Fruit fly (Drosophila melanogaster) whole organism, prepupa: ENCODE measurements around the gene RpL13A.

Experiments used
- CG10631 ChIP-seq: fragments of 200-800 bp; sonication (Bioruptor generic); optimal IDR thresholded peaks from 2 replicates; lab custom pipeline; 2016; ENCODE audit warnings: missing biosample characterization, missing genetic modification characterization
- CG10669 ChIP-seq: fragments of 200-800 bp; sonication (Bioruptor generic); optimal IDR thresholded peaks from 3 replicates; lab custom pipeline; 2018; ENCODE audit warnings: missing biosample characterization, mild to moderate bottlenecking, missing genetic modification characterization, moderate library complexity
- CG11294 ChIP-seq: fragments of 200-800 bp; sonication (Bioruptor generic); IDR thresholded peaks from 2 replicates; pipeline ENCODE4 v1.3.6; 2022; ENCODE audit warnings: missing biosample characterization, missing genetic modification characterization
- CG11902 ChIP-seq: fragments of 200-800 bp; sonication (Bioruptor generic); optimal IDR thresholded peaks from 3 replicates; lab custom pipeline; 2016; ENCODE audit warnings: missing biosample characterization, missing genetic modification characterization
- CG15336 ChIP-seq: fragments of 200-800 bp; sonication (Bioruptor generic); IDR thresholded peaks from 2 replicates; pipeline ENCODE4 v1.3.6; 2022; ENCODE audit warnings: missing biosample characterization, missing genetic modification characterization
- CG1621 ChIP-seq: fragments of 200-800 bp; sonication (Bioruptor generic); optimal IDR thresholded peaks from 3 replicates; lab custom pipeline; 2018; ENCODE audit warnings: missing biosample characterization, mild to moderate bottlenecking, missing genetic modification characterization
- CG16779 ChIP-seq: fragments of 200-800 bp; sonication (Bioruptor generic); optimal IDR thresholded peaks from 3 replicates; lab custom pipeline; 2017; ENCODE audit warnings: missing biosample characterization, mild to moderate bottlenecking, missing genetic modification characterization
- CG3032 ChIP-seq: fragments of 200-800 bp; optimal IDR thresholded peaks from 2 replicates; lab custom pipeline; 2019; ENCODE audit warnings: missing biosample characterization, mild to moderate bottlenecking, missing genetic modification characterization, moderate library complexity
- CG32006 ChIP-seq: fragments of 200-800 bp; sonication (Bioruptor generic); optimal IDR thresholded peaks from 3 replicates; lab custom pipeline; 2017; ENCODE audit warnings: missing biosample characterization, mild to moderate bottlenecking, missing genetic modification characterization
- CG3919 ChIP-seq: fragments of 200-800 bp; sonication (Bioruptor generic); optimal IDR thresholded peaks from 3 replicates; lab custom pipeline; 2016; ENCODE audit warnings: missing biosample characterization, missing genetic modification characterization
- CG6163 ChIP-seq: fragments of 200-800 bp; sonication (Bioruptor generic); IDR thresholded peaks from 3 replicates; pipeline ENCODE4 v1.3.6; 2022; ENCODE audit warnings: missing biosample characterization, missing genetic modification characterization
- CG6276 ChIP-seq: fragments of 200-800 bp; sonication (Bioruptor generic); optimal IDR thresholded peaks from 2 replicates; lab custom pipeline; 2017; ENCODE audit warnings: missing biosample characterization, mild to moderate bottlenecking, missing genetic modification characterization
- CG6792 ChIP-seq: fragments of 200-800 bp; sonication (Bioruptor generic); optimal IDR thresholded peaks from 3 replicates; lab custom pipeline; 2016; ENCODE audit warnings: missing biosample characterization, missing genetic modification characterization
- CG6808 ChIP-seq: fragments of 200-800 bp; sonication (Bioruptor generic); optimal IDR thresholded peaks from 3 replicates; lab custom pipeline; 2017; ENCODE audit warnings: missing biosample characterization, missing genetic modification characterization, mild to moderate bottlenecking, moderate library complexity, missing genetic modification reagents
- CG7368 ChIP-seq: fragments of 200-800 bp; sonication (Bioruptor generic); optimal IDR thresholded peaks from 3 replicates; lab custom pipeline; 2016; ENCODE audit warnings: missing biosample characterization, missing genetic modification characterization
- CG8119 ChIP-seq: fragments of 200-800 bp; sonication (Bioruptor generic); IDR thresholded peaks from 3 replicates; pipeline ENCODE4 v1.3.6; 2022; ENCODE audit warnings: missing biosample characterization, missing genetic modification characterization
- CG8632 ChIP-seq: fragments of 200-800 bp; sonication (Bioruptor generic); optimal IDR thresholded peaks from 3 replicates; lab custom pipeline; 2016; ENCODE audit warnings: missing biosample characterization, missing genetic modification characterization
- Eip78C ChIP-seq: fragments of 200-800 bp; sonication (Bioruptor generic); peaks from one replicate; lab custom pipeline; 2016; ENCODE audit warnings: missing biosample characterization, missing genetic modification characterization
- Ets21C ChIP-seq: fragments of 200-800 bp; sonication (Bioruptor generic); optimal IDR thresholded peaks from 3 replicates; lab custom pipeline; 2016; ENCODE audit warnings: missing biosample characterization, missing genetic modification characterization
- Hr39 ChIP-seq: fragments of 200-800 bp; sonication (Bioruptor generic); optimal IDR thresholded peaks from 2 replicates; lab custom pipeline; 2016; ENCODE audit warnings: missing biosample characterization, missing genetic modification characterization
- Hr4 ChIP-seq: fragments of 200-800 bp; sonication (Bioruptor generic); optimal IDR thresholded peaks from 3 replicates; lab custom pipeline; 2016; ENCODE audit warnings: missing biosample characterization, missing genetic modification characterization
- Lpt ChIP-seq: fragments of 200-800 bp; sonication (Bioruptor generic); optimal IDR thresholded peaks from 3 replicates; lab custom pipeline; 2016; ENCODE audit warnings: missing biosample characterization, missing genetic modification characterization
- Met ChIP-seq: fragments of 200-800 bp; sonication (Bioruptor generic); optimal IDR thresholded peaks from 3 replicates; lab custom pipeline; 2016; ENCODE audit warnings: missing biosample characterization, missing genetic modification characterization
- Smox ChIP-seq: fragments of 200-800 bp; sonication (Bioruptor generic); optimal IDR thresholded peaks from 3 replicates; lab custom pipeline; 2016; ENCODE audit warnings: missing biosample characterization, missing genetic modification characterization
- Sox102F ChIP-seq: fragments of 200-800 bp; sonication (Bioruptor generic); optimal IDR thresholded peaks from 2 replicates; lab custom pipeline; 2016; ENCODE audit warnings: missing biosample characterization, mild to moderate bottlenecking, missing genetic modification characterization
- Sox14 ChIP-seq: fragments of 200-800 bp; sonication (Bioruptor generic); optimal IDR thresholded peaks from 3 replicates; lab custom pipeline; 2016; ENCODE audit warnings: missing biosample characterization, missing genetic modification characterization
- achi ChIP-seq: fragments of 200-800 bp; sonication (Bioruptor generic); optimal IDR thresholded peaks from 3 replicates; lab custom pipeline; 2016; ENCODE audit warnings: missing biosample characterization, missing genetic modification characterization
- esn ChIP-seq: fragments of 200-800 bp; sonication (Bioruptor generic); optimal IDR thresholded peaks from 2 replicates; lab custom pipeline; 2016; ENCODE audit warnings: missing biosample characterization, mild to moderate bottlenecking, missing genetic modification characterization, moderate library complexity
- fd59A ChIP-seq: fragments of 200-800 bp; sonication (Bioruptor generic); optimal IDR thresholded peaks from 2 replicates; lab custom pipeline; 2017; ENCODE audit warnings: missing biosample characterization, mild to moderate bottlenecking, missing genetic modification characterization, missing genetic modification reagents
- fd85E ChIP-seq: fragments of 200-800 bp; sonication (Bioruptor generic); optimal IDR thresholded peaks from 3 replicates; lab custom pipeline; 2016; ENCODE audit warnings: missing biosample characterization, missing genetic modification characterization
- fkh ChIP-seq: fragments of 200-800 bp; sonication (Bioruptor generic); optimal IDR thresholded peaks from 3 replicates; lab custom pipeline; 2017; ENCODE audit warnings: missing biosample characterization, mild to moderate bottlenecking, missing genetic modification characterization, moderate library complexity
- lz ChIP-seq: fragments of 200-800 bp; sonication (Bioruptor generic); optimal IDR thresholded peaks from 3 replicates; lab custom pipeline; 2016; ENCODE audit warnings: missing biosample characterization, missing genetic modification characterization
- pdm3 ChIP-seq: fragments of 200-800 bp; sonication (Bioruptor generic); optimal IDR thresholded peaks from 3 replicates; lab custom pipeline; 2016; ENCODE audit warnings: missing biosample characterization, missing genetic modification characterization
- salr ChIP-seq, 2 experiments: fragments of 200-800 bp; sonication (Bioruptor generic); optimal IDR thresholded peaks; 3 replicates each; lab custom pipeline; 2016 to 2018; ENCODE audit warnings: missing biosample characterization in 2 of 2, missing genetic modification characterization in 2 of 2, mild to moderate bottlenecking in 1 of 2
- spab ChIP-seq: fragments of 200-800 bp; sonication (Bioruptor generic); optimal IDR thresholded peaks from 2 replicates; lab custom pipeline; 2017; ENCODE audit warnings: missing biosample characterization, mild to moderate bottlenecking, missing genetic modification characterization, missing genetic modification reagents
- ss ChIP-seq, 2 experiments: fragments of 200-800 bp; sonication (Bioruptor generic); optimal IDR thresholded peaks; 2 replicates in 1 of 2; 3 replicates in 1 of 2; lab custom pipeline; 2017 to 2018; ENCODE audit warnings: mild to moderate bottlenecking in 2 of 2, missing biosample characterization in 2 of 2, missing genetic modification characterization in 2 of 2, moderate library complexity in 1 of 2
- svp ChIP-seq: fragments of 200-800 bp; sonication (Bioruptor generic); peaks from one replicate; lab custom pipeline; 2016; ENCODE audit warnings: missing biosample characterization, missing genetic modification characterization
- topi ChIP-seq: fragments of 200-800 bp; sonication (Bioruptor generic); optimal IDR thresholded peaks from 3 replicates; lab custom pipeline; 2016; ENCODE audit warnings: missing biosample characterization, missing genetic modification characterization
- vri ChIP-seq: fragments of 200-800 bp; sonication (Bioruptor generic); optimal IDR thresholded peaks from 3 replicates; lab custom pipeline; 2016; ENCODE audit warnings: missing biosample characterization, mild to moderate bottlenecking, missing genetic modification characterization

The RpL13A gene

dm6 chr3R:5621714-5622405 lies 2.4 kb upstream of the RpL13A start (continued):
- TF ChIP-seq Ets21C (GFP tag; lab: Kevin White, UChicago) (no peak), CG16779 (peak; percentile 22), CG8119 (GFP tag; lab: Robert Waterston, UW) (0 out of 3 replicates have a peak, but pooled peaks have one; percentile 25), CG11294 (no peak), ss (GFP tag; optimal IDR thresholded peaks at IDR 0.05; lab: Kevin White, UChicago) (peak; percentile 85 to 86), svp (GFP tag; lab: Kevin White, UChicago) (no peak), spab (GFP tag; lab: Kevin White, UChicago) (peak; percentile 55), Eip78C (GFP tag; lab: Kevin White, UChicago) (peak; percentile 70), CG3032 (tag; lab: Kevin White, UChicago) (no peak), lz (no peak), Sox102F (GFP tag; lab: Kevin White, UChicago) (no peak)

DNA sequence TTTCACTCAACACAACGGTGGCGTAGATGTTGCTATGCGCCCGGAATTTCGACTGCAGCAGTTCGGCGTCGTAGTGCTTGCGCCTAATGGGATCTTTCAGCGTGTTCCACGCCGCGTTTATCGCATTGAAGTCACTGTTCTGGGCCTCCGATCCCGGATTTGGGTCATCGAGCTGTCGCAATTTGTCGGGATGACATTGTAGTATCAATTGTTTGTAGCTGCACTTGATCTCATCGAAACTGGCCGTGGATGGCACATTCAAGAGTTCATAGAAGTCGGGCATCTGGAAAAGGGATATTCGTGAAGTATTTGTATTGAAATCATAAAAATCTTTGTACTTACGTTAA lies 1.9 kb upstream of the RpL13A start:
- TF ChIP-seq Lpt (GFP tag; lab: Kevin White, UChicago) (no peak), Sox102F (GFP tag; lab: Kevin White, UChicago) (no peak), CG6276 (GFP tag; lab: Kevin White, UChicago) (no peak), svp (GFP tag; lab: Kevin White, UChicago) (peak; percentile 91), Eip78C (GFP tag; lab: Kevin White, UChicago) (peak; percentile 18), CG10631 (GFP tag; lab: Kevin White, UChicago) (no peak), salr (GFP tag; optimal IDR thresholded peaks at IDR 0.05; lab: Kevin White, UChicago) (no peak), CG8632 (GFP tag; lab: Kevin White, UChicago) (no peak), ss (GFP tag; optimal IDR thresholded peaks at IDR 0.05; lab: Kevin White, UChicago) (no peak), CG3919 (no peak)
- TF ChIP-seq, all 60 proteins: peak for 2

DNA sequence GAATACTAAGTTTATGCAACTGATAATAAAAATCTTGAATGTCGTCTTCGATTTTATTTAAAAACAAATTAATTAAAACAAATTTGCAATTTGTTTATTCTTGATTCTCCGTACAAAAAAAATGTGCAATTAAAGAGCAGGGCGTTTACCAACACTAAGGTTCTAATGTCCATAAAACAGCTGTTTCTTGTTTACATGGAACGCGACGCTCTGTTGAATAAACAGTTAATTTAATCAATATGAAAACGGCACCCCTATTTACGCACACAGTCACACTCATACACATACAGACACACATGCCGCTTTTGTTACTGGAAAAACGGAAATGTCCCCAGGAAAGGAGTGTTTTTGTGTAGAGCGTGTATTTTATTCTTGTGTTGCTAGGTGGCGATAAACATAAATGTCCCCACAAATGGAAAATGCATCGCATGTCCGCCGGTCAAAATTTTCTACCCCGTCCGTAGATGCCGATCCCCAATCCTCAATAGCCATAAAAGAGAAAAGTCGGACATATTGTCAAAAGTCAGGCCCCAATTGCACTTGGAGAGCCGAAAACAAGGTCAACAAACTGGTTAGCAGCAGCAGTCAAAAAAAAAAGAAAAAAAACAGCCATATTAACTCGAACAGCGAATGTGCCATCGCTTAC lies 1.2 kb upstream of the RpL13A start:
- TF ChIP-seq fd85E (GFP tag; lab: Kevin White, UChicago) (no peak), svp (GFP tag; lab: Kevin White, UChicago) (no peak), CG6792 (GFP tag; lab: Kevin White, UChicago) (peak; percentile 33), CG6163 (no peak), lz (peak; percentile 14), CG1621 (tag; lab: Kevin White, UChicago) (peak; percentile 31), CG16779 (peak; percentile 28), pdm3 (peak; percentile 18), esn (peak; percentile 34), CG10631 (GFP tag; lab: Kevin White, UChicago) (no peak), vri (GFP tag; lab: Kevin White, UChicago) (peak; percentile 67), spab (GFP tag; lab: Kevin White, UChicago) (peak; percentile 8), CG11902 (GFP tag; lab: Kevin White, UChicago) (no peak), achi (peak; percentile 11), Sox14 (GFP tag; lab: Kevin White, UChicago) (no peak), CG7368 (no peak), CG32006 (GFP tag; lab: Kevin White, UChicago) (no peak), fd59A (GFP tag; lab: Kevin White, UChicago) (peak; percentile 8), Hr39 (GFP tag; lab: Kevin White, UChicago) (no peak), ss (GFP tag; optimal IDR thresholded peaks at IDR 0.05; lab: Kevin White, UChicago) (peak in 1 of 2 experiments; percentile 31), Hr4 (GFP tag; lab: Kevin White, UChicago) (peak; percentile 29), CG8119 (GFP tag; lab: Robert Waterston, UW) (no peak), Met (GFP tag; lab: Kevin White, UChicago) (peak; percentile 48), fkh (peak; percentile 98), Smox (no peak), CG6808 (GFP tag; lab: Kevin White, UChicago) (peak; percentile 21), topi (GFP tag; lab: Kevin White, UChicago) (peak; percentile 47), CG15336 (GFP tag; lab: Robert Waterston, UW) (no peak), CG3032 (tag; lab: Kevin White, UChicago) (no peak), Eip78C (GFP tag; lab: Kevin White, UChicago) (peak; percentile 74), Sox102F (GFP tag; lab: Kevin White, UChicago) (peak; percentile 35), CG10669 (GFP tag; lab: Kevin White, UChicago) (peak; percentile 29), CG8632 (GFP tag; lab: Kevin White, UChicago) (peak; percentile 4)
- TF ChIP-seq, all 60 proteins: peak for 20
